Worm (Caenorhabditis elegans): ENCODE measurements around the gene C01G10.14.

DNA sequence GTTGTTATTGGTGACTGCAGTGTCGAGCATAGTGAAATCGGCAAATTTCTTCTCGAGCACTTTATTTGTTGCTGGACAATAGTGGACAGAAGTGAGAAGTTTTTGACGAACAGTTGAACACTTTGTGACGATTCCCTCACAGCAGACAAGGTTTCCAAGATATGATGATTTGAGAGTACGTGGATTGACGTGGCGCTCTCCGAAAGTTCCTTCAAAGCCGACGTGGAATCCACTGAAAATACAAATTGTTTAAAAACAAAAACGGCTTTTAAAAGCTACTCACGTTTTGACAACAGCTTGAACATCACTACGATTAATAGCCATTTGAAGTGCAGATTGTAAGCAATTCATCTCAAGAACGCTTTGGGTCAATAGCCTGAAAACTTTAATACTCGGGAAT lies 46.8 kb downstream of the C01G10.14 start:
- no peak for TF ChIP-seq nhr-11 (tag; optimal IDR thresholded peaks at IDR 0.05)
- no peak for TF ChIP-seq ztf-7 (tag; optimal IDR thresholded peaks at IDR 0.05)
- TF ChIP-seq ceh-82 (tag; optimal IDR thresholded peaks at IDR 0.05): no peak
- no peak for TF ChIP-seq ces-1 (GFP tag; optimal IDR thresholded peaks at IDR 0.05)
- TF ChIP-seq lin-13 (GFP tag; optimal IDR thresholded peaks at IDR 0.05): no peak
- TF ChIP-seq pha-4 (GFP tag; IDR thresholded peaks at IDR 0.05): no peak
- no peak for TF ChIP-seq pha-4 (tag; optimal IDR thresholded peaks at IDR 0.05)
- no peak for TF ChIP-seq pqm-1 (tag; optimal IDR thresholded peaks at IDR 0.05)
- TF ChIP-seq ZK546.5 (tag; optimal IDR thresholded peaks at IDR 0.05): no peak
- no peak for TF ChIP-seq ceh-44 (GFP tag; IDR thresholded peaks at IDR 0.05)
- no peak for TF ChIP-seq mdl-1 (tag; optimal IDR thresholded peaks at IDR 0.05)
- TF ChIP-seq skn-1 (tag; optimal IDR thresholded peaks at IDR 0.05): no peak
- no peak for TF ChIP-seq D1046.2 (GFP tag; IDR thresholded peaks at IDR 0.05)
